Worm (Caenorhabditis elegans): Measurements from ENCODE around the gene T04C9.1.

DNA sequence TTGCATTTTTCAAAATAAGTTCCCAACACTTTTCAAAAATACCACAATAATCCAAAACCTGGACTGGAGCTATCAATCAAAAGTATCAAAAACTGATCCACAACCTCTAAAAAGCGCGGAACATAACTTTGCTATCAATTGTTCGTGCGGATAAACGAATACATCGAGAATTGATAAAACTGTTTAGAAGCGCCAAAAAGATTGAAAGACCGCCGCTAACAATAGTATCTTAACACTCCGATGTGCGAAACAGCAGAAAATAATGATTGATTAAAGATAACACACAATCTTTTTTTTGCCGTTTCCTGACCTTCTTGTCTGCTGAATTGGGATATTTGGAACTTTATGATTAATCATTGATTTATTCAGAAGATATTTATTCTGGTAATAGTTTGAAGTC lies 35.4 kb downstream of the T04C9.1 start, which contains the start of gene tbx-7:
- TF ChIP-seq mdl-1 (tag; optimal IDR thresholded peaks at IDR 0.05) = no peak
- TF ChIP-seq egl-27 (tag; optimal IDR thresholded peaks at IDR 0.05) = no peak
- no peak for TF ChIP-seq nhr-12 (tag; optimal IDR thresholded peaks at IDR 0.05)
- TF ChIP-seq nhr-76 (tag; optimal IDR thresholded peaks at IDR 0.05) = no peak
